Fruit fly (Drosophila melanogaster) whole organism, embryonic: ENCODE measurements around the gene Arp8.

Experiments
- Adf1 ChIP-seq: fragments of 200-800 bp; sonication (Bioruptor generic); IDR thresholded peaks from 2 replicates; pipeline ENCODE4 v1.3.6; 2022; ENCODE audit warnings: missing biosample characterization, missing genetic modification characterization
- Atf-2 ChIP-seq: fragments of 200-800 bp; sonication (Bioruptor generic); optimal IDR thresholded peaks from 2 replicates; lab custom pipeline; 2016; ENCODE audit warnings: missing biosample characterization, missing genetic modification characterization
- CG11456 ChIP-seq: fragments of 200-800 bp; sonication (Bioruptor generic); IDR thresholded peaks from 3 replicates; pipeline ENCODE4 v1.3.6; 2022; ENCODE audit warnings: missing biosample characterization, missing genetic modification characterization
- CG13123 ChIP-seq: fragments of 200-800 bp; sonication (Bioruptor generic); optimal IDR thresholded peaks from 2 replicates; lab custom pipeline; 2016; ENCODE audit warnings: missing biosample characterization, missing genetic modification characterization
- CG16863 ChIP-seq: fragments of 200-800 bp; sonication (Bioruptor generic); optimal IDR thresholded peaks from 3 replicates; lab custom pipeline; 2016; ENCODE audit warnings: missing biosample characterization, missing genetic modification characterization
- CG31365 ChIP-seq: fragments of 200-800 bp; sonication (Bioruptor generic); optimal IDR thresholded peaks from 2 replicates; lab custom pipeline; 2018; ENCODE audit warnings: missing biosample characterization, mild to moderate bottlenecking, missing genetic modification characterization
- CG3281 ChIP-seq: fragments of 200-800 bp; sonication (Bioruptor generic); optimal IDR thresholded peaks from 3 replicates; lab custom pipeline; 2017; ENCODE audit warnings: missing biosample characterization, mild to moderate bottlenecking, missing genetic modification characterization
- CG34422 ChIP-seq: fragments of 200-800 bp; sonication (Bioruptor generic); IDR thresholded peaks from 3 replicates; pipeline ENCODE4 v1.3.6; 2022; ENCODE audit warnings: missing biosample characterization, missing genetic modification characterization
- CG4404 ChIP-seq: fragments of 200-800 bp; sonication (Bioruptor generic); IDR thresholded peaks from 2 replicates; pipeline ENCODE4 v1.3.6; 2022; ENCODE audit warnings: missing biosample characterization, missing genetic modification characterization
- CG4730 ChIP-seq: fragments of 200-800 bp; sonication (Bioruptor generic); IDR thresholded peaks from 2 replicates; pipeline ENCODE4 v1.3.6; 2022; ENCODE audit warnings: missing biosample characterization, missing genetic modification characterization
- CG6791 ChIP-seq: fragments of 200-800 bp; sonication (Bioruptor generic); IDR thresholded peaks from 3 replicates; pipeline ENCODE4 v1.3.6; 2022; ENCODE audit warnings: missing biosample characterization, missing genetic modification characterization; ENCODE audit not compliant: partially characterized antibody
- CG7839 ChIP-seq: fragments of 200-800 bp; sonication (Bioruptor generic); optimal IDR thresholded peaks from 3 replicates; lab custom pipeline; 2018; ENCODE audit warnings: missing biosample characterization, mild to moderate bottlenecking, missing genetic modification characterization, moderate library complexity
- CG7987 ChIP-seq: fragments of 200-800 bp; sonication (Bioruptor generic); optimal IDR thresholded peaks from 2 replicates; lab custom pipeline; 2018; ENCODE audit warnings: missing biosample characterization, mild to moderate bottlenecking, missing genetic modification characterization, moderate library complexity
- CG8281 ChIP-seq: fragments of 200-800 bp; sonication (Bioruptor generic); optimal IDR thresholded peaks from 2 replicates; lab custom pipeline; 2018; ENCODE audit warnings: missing biosample characterization, mild to moderate bottlenecking, missing genetic modification characterization, moderate library complexity
- CG8290 ChIP-seq, 3 experiments: fragments of 200-800 bp; sonication (Bioruptor generic); optimal IDR thresholded peaks; 2 replicates each; lab custom pipeline; 2016 to 2019; ENCODE audit warnings: missing biosample characterization in 3 of 3, missing genetic modification characterization in 3 of 3, mild to moderate bottlenecking in 2 of 3, moderate library complexity in 1 of 3
- CG8478 ChIP-seq: fragments of >200 bp; optimal IDR thresholded peaks from 2 replicates; lab custom pipeline; 2018
- Dad ChIP-seq: fragments of 200-800 bp; sonication (Bioruptor generic); optimal IDR thresholded peaks from 3 replicates; lab custom pipeline; 2016; ENCODE audit warnings: missing biosample characterization, missing genetic modification characterization
- Dfd ChIP-seq, 2 experiments: fragments of >200 bp; optimal IDR thresholded peaks; 2 replicates each; lab custom pipeline; 2017; ENCODE audit warnings: missing biosample characterization in 2 of 2, missing genetic modification characterization in 2 of 2
- E2f1 ChIP-seq: fragments of 200-800 bp; sonication (Bioruptor generic); IDR thresholded peaks from 2 replicates; pipeline ENCODE4 v1.3.6; 2022; ENCODE audit warnings: missing biosample characterization, missing genetic modification characterization
- Eip74EF ChIP-seq, 2 experiments: fragments of 200-800 bp in 1 of 2; fragments of >200 bp in 1 of 2; sonication (Bioruptor generic) in 1 of 2; optimal IDR thresholded peaks; 2 replicates each; lab custom pipeline; 2017 to 2019; ENCODE audit warnings: missing biosample characterization in 2 of 2, missing genetic modification characterization in 2 of 2, mild to moderate bottlenecking in 1 of 2, moderate library complexity in 1 of 2
- Elba2 ChIP-seq: fragments of 200-800 bp; sonication (Bioruptor generic); optimal IDR thresholded peaks from 3 replicates; lab custom pipeline; 2016; ENCODE audit warnings: missing biosample characterization, missing genetic modification characterization
- Ets65A ChIP-seq: fragments of 200-800 bp; sonication (Bioruptor generic); peaks from one replicate; lab custom pipeline; 2016; ENCODE audit warnings: missing biosample characterization, missing genetic modification characterization
- HLHmδ ChIP-seq: fragments of 200-800 bp; sonication (Bioruptor generic); optimal IDR thresholded peaks from 2 replicates; lab custom pipeline; 2018; ENCODE audit warnings: missing biosample characterization, mild to moderate bottlenecking, missing genetic modification characterization, moderate library complexity
- Hand ChIP-seq: fragments of 200-800 bp; sonication (Bioruptor generic); optimal IDR thresholded peaks from 2 replicates; lab custom pipeline; 2017; ENCODE audit warnings: mild to moderate bottlenecking, missing biosample characterization, missing genetic modification reagents, missing genetic modification characterization
- Hr78 ChIP-seq, 2 experiments: fragments of 200-800 bp in 1 of 2; fragments of >200 bp in 1 of 2; sonication (Bioruptor generic) in 1 of 2; optimal IDR thresholded peaks; 2 replicates each; lab custom pipeline; 2017 to 2019; ENCODE audit warnings: missing biosample characterization in 2 of 2, missing genetic modification characterization in 2 of 2, mild to moderate bottlenecking in 1 of 2, moderate library complexity in 1 of 2
- Kr ChIP-seq: fragments of 200-800 bp; sonication (Bioruptor generic); optimal IDR thresholded peaks from 2 replicates; lab custom pipeline; 2017; ENCODE audit warnings: missing biosample characterization, mild to moderate bottlenecking, missing genetic modification characterization
- Mad ChIP-seq: fragments of 200-800 bp; sonication (Bioruptor generic); optimal IDR thresholded peaks from 2 replicates; lab custom pipeline; 2016; ENCODE audit warnings: missing biosample characterization, missing genetic modification characterization
- Max ChIP-seq: fragments of 200-800 bp; sonication (Bioruptor generic); optimal IDR thresholded peaks from 2 replicates; lab custom pipeline; 2016; ENCODE audit warnings: missing biosample characterization, mild to moderate bottlenecking, missing genetic modification characterization
- Med ChIP-seq: fragments of 200-800 bp; sonication (Bioruptor generic); peaks from one replicate; lab custom pipeline; 2016; ENCODE audit warnings: missing biosample characterization, missing genetic modification characterization, mild to moderate bottlenecking, inconsistent platforms, moderate library complexity
- Mrtf ChIP-seq: fragments of 200-800 bp; sonication (Bioruptor generic); IDR thresholded peaks from 3 replicates; pipeline ENCODE4 v1.3.6; 2022; ENCODE audit warnings: missing biosample characterization, missing genetic modification characterization
- NC2β ChIP-seq: fragments of 200-800 bp; sonication (Bioruptor generic); optimal IDR thresholded peaks from 2 replicates; lab custom pipeline; 2016; ENCODE audit warnings: missing biosample characterization, missing genetic modification characterization
- Sin3A ChIP-seq: fragments of >200 bp; optimal IDR thresholded peaks from 2 replicates; lab custom pipeline; 2018
- Stat92E ChIP-seq, 3 experiments: fragments of >200 bp in 2 of 3; fragments of 200-800 bp in 1 of 3; sonication (Bioruptor generic) in 1 of 3; optimal IDR thresholded peaks; 2 replicates each; lab custom pipeline; 2017 to 2019; ENCODE audit warnings: missing biosample characterization in 3 of 3, missing genetic modification characterization in 3 of 3, mild to moderate bottlenecking in 1 of 3, moderate library complexity in 1 of 3
- ac ChIP-seq: fragments of 200-800 bp; sonication (Bioruptor generic); optimal IDR thresholded peaks from 3 replicates; lab custom pipeline; 2017; ENCODE audit warnings: missing biosample characterization, mild to moderate bottlenecking, missing genetic modification characterization
- ara ChIP-seq: fragments of 200-800 bp; sonication (Bioruptor generic); IDR thresholded peaks from 2 replicates; pipeline ENCODE4 v1.3.6; 2022; ENCODE audit warnings: missing biosample characterization, missing genetic modification characterization
- ash1 ChIP-seq: fragments of 200-800 bp; sonication (Bioruptor generic); optimal IDR thresholded peaks from 2 replicates; lab custom pipeline; 2018; ENCODE audit warnings: missing biosample characterization, mild to moderate bottlenecking, missing genetic modification characterization
- bigmax ChIP-seq: fragments of 200-800 bp; sonication (Bioruptor generic); optimal IDR thresholded peaks from 2 replicates; lab custom pipeline; 2018; ENCODE audit warnings: missing biosample characterization, mild to moderate bottlenecking, missing genetic modification characterization
- chif ChIP-seq, 2 experiments: fragments of 200-800 bp; sonication (Bioruptor generic); optimal IDR thresholded peaks; 3 replicates each; lab custom pipeline; 2016; ENCODE audit warnings: missing biosample characterization in 2 of 2, missing genetic modification characterization in 2 of 2
- esg ChIP-seq: fragments of 200-800 bp; sonication (Bioruptor generic); conservative IDR thresholded peaks from 2 replicates; pipeline ENCODE4 v1.3.6; 2022; ENCODE audit warnings: missing biosample characterization, missing genetic modification characterization
- ewg ChIP-seq: fragments of 200-800 bp; sonication (Bioruptor generic); optimal IDR thresholded peaks from 3 replicates; lab custom pipeline; 2017; ENCODE audit warnings: mild to moderate bottlenecking, missing biosample characterization, missing genetic modification reagents, missing genetic modification characterization
- gsb ChIP-seq: fragments of 200-800 bp; sonication (Bioruptor generic); IDR thresholded peaks from 2 replicates; pipeline ENCODE4 v1.3.6; 2022; ENCODE audit warnings: missing biosample characterization, missing genetic modification characterization
- ken ChIP-seq: fragments of 200-800 bp; sonication (Bioruptor generic); IDR thresholded peaks from 3 replicates; pipeline ENCODE4 v1.3.6; 2022; ENCODE audit warnings: missing biosample characterization, missing genetic modification characterization
- phol ChIP-seq: fragments of 200-800 bp; sonication (Bioruptor generic); optimal IDR thresholded peaks from 3 replicates; lab custom pipeline; 2018; ENCODE audit warnings: missing biosample characterization, mild to moderate bottlenecking, missing genetic modification characterization, moderate library complexity
- pita ChIP-seq: fragments of 200-800 bp; sonication (Bioruptor generic); optimal IDR thresholded peaks from 2 replicates; lab custom pipeline; 2017; ENCODE audit warnings: missing biosample characterization, mild to moderate bottlenecking, missing genetic modification characterization
- pros ChIP-seq: fragments of 200-800 bp; sonication (Bioruptor generic); optimal IDR thresholded peaks from 3 replicates; lab custom pipeline; 2019; ENCODE audit warnings: missing biosample characterization, mild to moderate bottlenecking, missing genetic modification characterization, moderate library complexity
- salm ChIP-seq: fragments of 200-800 bp; sonication (Bioruptor generic); optimal IDR thresholded peaks from 2 replicates; lab custom pipeline; 2018; ENCODE audit warnings: missing biosample characterization, mild to moderate bottlenecking, missing genetic modification characterization
- sd ChIP-seq: fragments of 200-800 bp; sonication (Bioruptor generic); optimal IDR thresholded peaks from 3 replicates; lab custom pipeline; 2018; ENCODE audit warnings: missing biosample characterization, mild to moderate bottlenecking, missing genetic modification characterization, moderate library complexity
- slp2 ChIP-seq: fragments of 200-800 bp; sonication (Bioruptor generic); optimal IDR thresholded peaks from 2 replicates; lab custom pipeline; 2016; ENCODE audit warnings: missing biosample characterization, missing genetic modification characterization

Arp8 gene

dm6 chrX:17826807-17827703, 33.5 kb downstream of the Arp8 start, which contains the start of gene Socs16D (continued):
- no peak for TF ChIP-seq CG8281 (tag; lab: Kevin White, UChicago)
- TF ChIP-seq CG4404 (GFP tag; lab: Robert Waterston, UW): no peak
- peak; percentile 23 to 42 for TF ChIP-seq chif (GFP tag; optimal IDR thresholded peaks at IDR 0.05; lab: Kevin White, UChicago)
- TF ChIP-seq CG8290 (GFP tag; optimal IDR thresholded peaks at IDR 0.05; lab: Kevin White, UChicago): peak; percentile 58
- peak in 1 of 2 experiments; percentile 75 for TF ChIP-seq CG8290 (tag; optimal IDR thresholded peaks at IDR 0.05; lab: Kevin White, UChicago)
- peak; percentile 68 for TF ChIP-seq Sin3A
- TF ChIP-seq gsb (GFP tag; lab: Robert Waterston, UW): no peak
- no peak for TF ChIP-seq Adf1 (GFP tag; lab: Robert Waterston, UW)
- TF ChIP-seq ara (GFP tag; lab: Robert Waterston, UW): no peak
- peak; percentile 52 for TF ChIP-seq HLHmδ (GFP tag; lab: Kevin White, UChicago)
- peak; percentile 27 for TF ChIP-seq CG31365 (tag; lab: Kevin White, UChicago)
- no peak for TF ChIP-seq E2f1 (GFP tag; lab: Robert Waterston, UW)
- no peak for TF ChIP-seq ash1
- TF ChIP-seq bigmax: peak; percentile 45
- TF ChIP-seq esg (GFP tag; lab: Robert Waterston, UW): no peak
- peak; percentile 59; the same call in 1 of the 3 replicates for TF ChIP-seq CG11456 (GFP tag; lab: Robert Waterston, UW)
- no peak for TF ChIP-seq ac
- no peak for TF ChIP-seq Atf-2 (GFP tag; lab: Kevin White, UChicago)
- TF ChIP-seq Elba2: peak; percentile 99
- TF ChIP-seq CG7987 (GFP tag; lab: Kevin White, UChicago): peak; percentile 45
- TF ChIP-seq Med (GFP tag; lab: Kevin White, UChicago): peak; percentile 91
- 0 out of 3 replicates have a peak, but pooled peaks have one; percentile 34 for TF ChIP-seq ken (GFP tag; lab: Robert Waterston, UW)
- TF ChIP-seq Mrtf (GFP tag; lab: Robert Waterston, UW): no peak
- no peak for TF ChIP-seq CG3281
- TF ChIP-seq CG6791 (GFP tag; lab: Robert Waterston, UW): peak; percentile 98
- no peak for TF ChIP-seq ewg (GFP tag; lab: Kevin White, UChicago)
- peak; percentile 32 for TF ChIP-seq Mad (GFP tag; lab: Kevin White, UChicago)
- TF ChIP-seq slp2: no peak
- TF ChIP-seq CG4730 (GFP tag; lab: Robert Waterston, UW): no peak
- peak; percentile 44 for TF ChIP-seq NC2β (GFP tag; lab: Kevin White, UChicago)
- no peak for TF ChIP-seq Dfd (GFP tag; optimal IDR thresholded peaks at IDR 0.05; lab: Kevin White, UChicago)
- TF ChIP-seq CG13123 (GFP tag; lab: Kevin White, UChicago): no peak
- peak; percentile 13 for TF ChIP-seq pita (GFP tag; lab: Kevin White, UChicago)
- peak; percentile 47 for TF ChIP-seq phol
- TF ChIP-seq Eip74EF (GFP tag; optimal IDR thresholded peaks at IDR 0.05; lab: Kevin White, UChicago): peak in 1 of 2 experiments; percentile 26
- TF ChIP-seq salm (tag; lab: Kevin White, UChicago): no peak
- no peak for TF ChIP-seq CG16863 (GFP tag; lab: Kevin White, UChicago)
- peak; percentile 50 for TF ChIP-seq Dad (GFP tag; lab: Kevin White, UChicago)
- no peak for TF ChIP-seq Stat92E (GFP tag; optimal IDR thresholded peaks at IDR 0.05; lab: Kevin White, UChicago)
- TF ChIP-seq pros: no peak
- TF ChIP-seq CG34422: no peak
- TF ChIP-seq Hr78 (GFP tag; optimal IDR thresholded peaks at IDR 0.05; lab: Kevin White, UChicago): no peak
- TF ChIP-seq Hand (GFP tag; lab: Kevin White, UChicago): peak; percentile 38
- peak; percentile 76 for TF ChIP-seq Ets65A (GFP tag; lab: Kevin White, UChicago)
- peak; percentile 97 for TF ChIP-seq CG8478 (lab: Kevin White, UChicago)
- TF ChIP-seq Max (GFP tag; lab: Kevin White, UChicago): peak; percentile 34
- TF ChIP-seq sd (tag; lab: Kevin White, UChicago): peak; percentile 17
- no peak for TF ChIP-seq Kr (GFP tag; lab: Kevin White, UChicago)
- peak; percentile 6 for TF ChIP-seq CG7839
